Worm (Caenorhabditis elegans) whole organism, L4/young adult: ENCODE data around the gene ulp-4.

Experiments used
- W03F9.2 ChIP-seq: fragments of 150-350 bp; optimal IDR thresholded peaks from 2 replicates; lab custom pipeline; 2014; ENCODE audit warnings: missing biosample characterization, missing genetic modification characterization
- dao-5 ChIP-seq: sonication (generic microtip); optimal IDR thresholded peaks from 2 replicates; lab custom pipeline; 2016; ENCODE audit warnings: missing genotype, missing genetic modification characterization, moderate library complexity, missing compliant biosample characterization
- him-1 ChIP-seq: sonication (generic microtip); optimal IDR thresholded peaks from 2 replicates; lab custom pipeline; 2016; ENCODE audit warnings: missing genotype, missing genetic modification reagents, missing genetic modification characterization, missing compliant biosample characterization

ulp-4 gene

DNA sequence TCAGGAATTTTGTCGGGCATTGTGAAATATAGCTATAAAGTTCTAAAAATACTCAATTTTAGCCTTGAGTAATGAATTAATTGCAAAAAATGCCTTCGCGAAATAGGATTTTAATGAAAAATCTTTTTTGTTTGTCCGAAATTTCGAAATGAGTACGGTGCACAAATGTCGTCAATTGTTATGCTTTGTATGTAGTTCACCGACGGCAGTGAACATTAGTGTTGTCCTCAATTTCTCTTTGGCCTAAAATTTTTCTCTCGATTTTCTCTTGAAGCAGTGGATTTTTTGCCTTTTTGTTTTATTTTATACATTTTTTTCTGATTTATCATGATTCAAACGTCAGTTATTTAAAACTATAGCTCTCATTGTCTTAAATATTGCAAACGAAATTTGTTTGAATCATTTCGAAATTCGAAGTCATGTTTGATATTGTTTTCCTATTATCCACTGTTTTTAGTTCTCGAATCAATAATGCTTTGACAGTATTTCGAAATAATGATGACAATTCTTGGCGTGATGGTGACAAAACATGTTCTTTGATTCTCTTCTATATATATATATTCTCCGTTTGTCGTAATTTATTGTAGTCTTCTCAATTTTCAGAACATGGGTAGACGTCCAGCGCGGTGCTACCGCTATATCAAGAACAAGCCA, 13.6 kb downstream of the ulp-4 start, which contains the start of the genes ints-11 and rpl-10:
TSS of gene ints-11 (minus strand) at position 201 of the 654 bp plus-strand sequence.
TSS of gene rpl-10 (plus strand) at position 604 of the 654 bp plus-strand sequence.
- TF ChIP-seq dao-5 (tag; lab: Kevin White, UChicago) (no peak), him-1 (tag; lab: Kevin White, UChicago) (no peak), W03F9.2 (peak; percentile 76)

ce11 chrII:8144543-8144942, 14.8 kb downstream of the ulp-4 start, which contains the start of gene F10B5.2:
Gene F10B5.2, plus strand, starts transcription at chrII:8144762.
- no peak for TF ChIP-seq W03F9.2

DNA sequence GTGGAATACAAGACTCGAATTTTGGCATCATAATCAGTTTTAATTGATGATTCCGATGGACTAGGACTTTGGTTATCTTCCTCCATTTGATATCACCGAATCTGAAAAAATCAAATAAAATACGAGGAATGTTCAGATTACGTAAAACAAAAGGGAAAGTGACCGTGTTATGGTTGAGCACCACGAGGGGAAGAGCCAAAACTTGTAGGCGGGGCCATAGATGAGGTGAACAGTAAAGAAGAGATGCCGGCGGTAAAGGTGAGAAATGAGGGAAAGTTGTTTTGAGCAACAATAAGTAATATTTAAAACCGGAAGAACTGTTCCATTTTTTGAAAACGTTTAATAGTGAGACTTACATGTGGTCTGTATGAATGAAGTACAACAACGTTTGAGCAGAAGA, 20.2 kb downstream of the ulp-4 start, which contains the start of gene F10B5.3:
TSS of gene F10B5.3 (minus strand) at position 101 of the 400 bp plus-strand sequence.
- TF ChIP-seq W03F9.2 (no peak), dao-5 (tag; lab: Kevin White, UChicago) (no peak), him-1 (tag; lab: Kevin White, UChicago) (no peak)

- no peak for TF ChIP-seq dao-5 (tag; lab: Kevin White, UChicago)
- TF ChIP-seq him-1 (tag; lab: Kevin White, UChicago) = no peak
- TF ChIP-seq W03F9.2 = no peak
Observed at ce11 chrII:8152711-8153325, 23.1 kb downstream of the ulp-4 start.

ce11 chrII:8156845-8157373, 27.1 kb downstream of the ulp-4 start, which contains the start of the genes tub-1 and tmem-138:
Gene tub-1, minus strand, starts transcription at chrII:8156945.
Gene tmem-138, plus strand, starts transcription at chrII:8157323.
- TF ChIP-seq him-1 (tag; lab: Kevin White, UChicago) (no peak), W03F9.2 (no peak), dao-5 (tag; lab: Kevin White, UChicago) (no peak)

DNA sequence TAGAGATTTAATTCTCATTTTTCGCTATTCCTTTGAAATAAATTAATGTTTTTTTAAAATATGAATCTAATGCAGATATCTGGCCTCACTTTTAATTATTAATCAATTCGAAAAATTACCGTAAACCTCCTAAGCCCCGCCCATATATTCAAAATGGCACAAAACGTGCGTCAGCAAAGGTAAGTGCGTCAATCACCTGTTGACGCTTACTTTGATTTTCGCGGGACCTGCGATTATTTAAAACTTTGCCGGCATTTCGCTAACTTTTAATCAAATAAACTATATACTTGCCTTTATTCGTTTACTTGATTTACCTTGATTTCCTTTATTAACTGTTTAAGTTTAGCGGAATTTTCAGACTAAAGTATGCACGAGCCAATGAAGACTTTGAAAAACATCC, 28.2 kb downstream of the ulp-4 start, which contains the start of gene pch-2:
TSS of gene pch-2 (plus strand) at position 359 of the 400 bp plus-strand sequence.
- no peak for TF ChIP-seq W03F9.2
- no peak for TF ChIP-seq dao-5 (tag; lab: Kevin White, UChicago)
- TF ChIP-seq him-1 (tag; lab: Kevin White, UChicago) = no peak

- TF ChIP-seq him-1 (tag; lab: Kevin White, UChicago) (no peak), dao-5 (tag; lab: Kevin White, UChicago) (no peak), W03F9.2 (no peak)
Observed at ce11 chrII:8160916-8161315, 31.2 kb downstream of the ulp-4 start.

DNA sequence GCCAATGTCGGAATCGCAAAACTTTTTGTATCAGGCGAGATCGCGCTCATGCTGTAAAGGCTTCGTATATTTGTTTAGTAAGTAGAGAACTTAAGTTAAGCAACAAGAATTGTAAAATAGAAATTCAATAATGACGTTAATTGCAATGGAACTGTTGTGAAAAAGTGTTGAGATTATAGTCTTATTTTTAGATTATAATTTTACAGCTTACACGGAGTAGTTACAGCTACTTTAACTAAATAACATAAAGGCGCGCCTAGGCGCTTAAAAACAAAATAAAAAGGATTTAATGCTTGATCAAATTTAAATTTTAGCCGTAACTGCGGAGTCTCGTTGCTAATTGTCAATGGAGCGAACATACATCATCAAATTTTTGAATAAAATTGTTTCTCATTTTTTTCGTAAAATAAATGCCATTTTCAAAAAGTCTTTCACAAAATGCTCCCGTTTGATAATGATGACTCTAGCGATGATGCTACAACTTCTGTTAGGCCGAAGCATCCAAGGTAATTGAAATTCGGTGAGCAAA, 32.4 kb downstream of the ulp-4 start, which contains the start of the genes emb-27 and rrf-3:
TSS of gene emb-27 (minus strand) at position 51 of the 529 bp plus-strand sequence.
TSS of gene rrf-3 (plus strand) at position 346 of the 529 bp plus-strand sequence.
- TF ChIP-seq dao-5 (tag; lab: Kevin White, UChicago) (no peak), W03F9.2 (no peak), him-1 (tag; lab: Kevin White, UChicago) (no peak)

DNA sequence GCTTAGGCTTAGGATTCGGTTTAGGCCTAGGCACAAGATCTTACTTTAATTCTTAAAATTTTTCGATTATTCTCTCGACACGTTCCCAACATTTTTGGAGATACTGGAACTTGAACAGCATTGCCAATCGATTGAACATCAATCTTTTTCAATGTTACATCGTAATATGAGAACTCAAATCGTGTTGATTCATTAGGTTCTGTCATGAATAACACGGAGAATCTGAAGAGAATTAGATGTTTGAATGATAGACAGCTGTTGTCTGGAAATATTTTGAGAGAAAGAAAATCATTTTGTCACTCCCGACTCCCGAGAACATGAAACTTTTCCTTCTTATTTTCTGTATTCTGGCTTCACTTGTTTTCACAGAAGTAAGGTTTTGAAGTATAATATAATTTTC, 39.5 kb downstream of the ulp-4 start, which contains the start of gene T05C12.15:
TSS of gene T05C12.15 (plus strand) at position 301 of the 400 bp plus-strand sequence.
- TF ChIP-seq W03F9.2 (no peak), him-1 (tag; lab: Kevin White, UChicago) (no peak), dao-5 (tag; lab: Kevin White, UChicago) (no peak)

DNA sequence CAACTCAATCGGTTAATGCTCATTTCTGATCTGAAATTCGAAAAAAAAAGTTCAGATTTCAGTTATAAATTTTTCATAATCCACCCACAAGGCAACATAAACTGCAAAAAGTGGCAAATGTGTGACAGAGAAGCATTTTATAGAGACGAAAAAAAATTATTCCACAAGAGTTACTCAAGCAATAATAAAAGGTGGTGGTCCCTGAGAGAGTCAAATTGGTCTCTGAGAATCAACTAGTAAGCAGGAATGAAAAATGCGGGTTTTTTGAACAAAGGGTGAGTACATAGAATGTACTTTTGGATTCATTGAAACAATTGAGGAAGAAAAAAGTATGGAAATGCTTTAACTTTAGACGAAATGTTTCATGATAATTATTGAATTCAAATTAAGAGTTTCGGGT, 40.6 kb downstream of the ulp-4 start, which contains the start of gene T05C12.11:
TSS of gene T05C12.11 (minus strand) at position 101 of the 400 bp plus-strand sequence.
- TF ChIP-seq W03F9.2 (no peak), dao-5 (tag; lab: Kevin White, UChicago) (no peak), him-1 (tag; lab: Kevin White, UChicago) (no peak)

ce11 chrII:8173449-8173848, 43.7 kb downstream of the ulp-4 start, which contains the start of the genes decr-1.3 and T05C12.1:
Gene decr-1.3, minus strand, starts transcription at chrII:8173549.
Gene T05C12.1, plus strand, starts transcription at chrII:8173680.
- TF ChIP-seq him-1 (tag; lab: Kevin White, UChicago) (no peak), dao-5 (tag; lab: Kevin White, UChicago) (no peak), W03F9.2 (no peak)

DNA sequence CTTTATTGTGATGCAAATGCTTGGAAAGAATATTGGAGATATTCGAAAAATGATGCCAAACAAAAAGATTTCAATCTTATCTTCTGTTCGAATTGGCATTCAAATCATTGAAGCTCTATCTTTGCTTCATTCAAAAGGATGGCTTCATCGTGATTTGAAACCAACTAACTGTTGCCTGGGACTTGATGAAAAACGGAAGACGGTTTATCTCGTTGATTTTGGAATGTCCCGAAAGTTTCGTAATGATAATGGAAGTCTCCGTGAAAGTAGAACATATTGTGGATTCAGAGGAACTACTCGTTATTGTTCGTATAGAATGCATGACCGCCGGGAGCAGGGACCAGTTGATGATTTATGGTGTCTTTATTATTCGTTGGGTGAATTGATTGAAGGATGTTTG, 44.4 kb downstream of the ulp-4 start:
- TF ChIP-seq him-1 (tag; lab: Kevin White, UChicago) (no peak), dao-5 (tag; lab: Kevin White, UChicago) (no peak), W03F9.2 (no peak)

ce11 chrII:8177095-8177494, 47.3 kb downstream of the ulp-4 start, which contains the start of gene acr-14:
Gene acr-14, minus strand, starts transcription at chrII:8177195.
- no peak for TF ChIP-seq W03F9.2
- TF ChIP-seq dao-5 (tag; lab: Kevin White, UChicago) = no peak
- TF ChIP-seq him-1 (tag; lab: Kevin White, UChicago) = no peak
